Fruit fly (Drosophila melanogaster): ENCODE data around the gene CG31211.

DNA sequence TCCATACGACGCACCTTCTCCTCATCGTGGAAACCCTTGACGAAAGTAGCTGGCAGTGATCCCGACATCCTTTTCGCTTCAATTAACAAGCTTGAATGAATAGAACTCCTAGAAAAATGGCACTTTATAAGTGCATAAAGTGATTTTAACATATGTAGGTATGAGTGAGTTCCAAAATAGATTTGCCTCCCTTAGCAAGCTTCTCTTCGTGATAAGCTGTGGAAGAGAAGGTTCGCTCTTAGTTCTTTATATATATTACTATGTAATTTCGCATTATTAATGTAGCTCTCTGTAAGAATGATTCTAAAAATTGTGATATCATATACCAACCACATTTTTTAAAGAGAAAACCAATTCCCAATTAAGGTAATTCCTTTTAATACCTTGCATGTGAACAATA lies 35.0 kb downstream of the CG31211 start, which contains the start of gene CG3397:
- TF ChIP-seq dsf (GFP tag; optimal IDR thresholded peaks at IDR 0.05; ENCODE audit: borderline replicate concordance) = no peak
- TF ChIP-seq Hnf4 (GFP tag; optimal IDR thresholded peaks at IDR 0.05) = no peak
- no peak for TF ChIP-seq OdsH (GFP tag; optimal IDR thresholded peaks at IDR 0.05)
- TF ChIP-seq Vsx2 (GFP tag; optimal IDR thresholded peaks at IDR 0.05; ENCODE audit: partially characterized antibody) = no peak
- TF ChIP-seq Hr83 (GFP tag; optimal IDR thresholded peaks at IDR 0.05; ENCODE audit: poor library complexity, severe bottlenecking) = no peak

Measured in whole organism, wandering third instar larva.